Fruit fly (Drosophila melanogaster): ENCODE measurements around the gene Gk2.

dm6 chr3L:1740129-1740975 lies 2.1 kb downstream of the Gk2 start:
- TF ChIP-seq Vsx2 (GFP tag; optimal IDR thresholded peaks at IDR 0.05; ENCODE audit: partially characterized antibody) (no peak), dl (GFP tag; optimal IDR thresholded peaks at IDR 0.05; ENCODE audit: insufficient read depth in 1 of 2, partially characterized antibody in 2 of 2) (no peak), lola (GFP tag; optimal IDR thresholded peaks at IDR 0.05) (no peak), CG32264 (GFP tag; optimal IDR thresholded peaks at IDR 0.05) (no peak), h (GFP tag; optimal IDR thresholded peaks at IDR 0.05) (peak; percentile 82), Hnf4 (GFP tag; optimal IDR thresholded peaks at IDR 0.05) (peak; percentile 28), psq (GFP tag; optimal IDR thresholded peaks at IDR 0.05) (peak; percentile 25)

Measured in whole organism, wandering third instar larva.